Fruit fly (Drosophila melanogaster) whole organism, embryonic: ENCODE data around the gene shi.

Experiments used
- Adf1 ChIP-seq: fragments of 200-800 bp; sonication (Bioruptor generic); IDR thresholded peaks from 2 replicates; pipeline ENCODE4 v1.3.6; 2022; ENCODE audit warnings: missing biosample characterization, missing genetic modification characterization
- Aef1 ChIP-seq: fragments of 200-800 bp; sonication (Bioruptor generic); IDR thresholded peaks from 3 replicates; pipeline ENCODE4 v1.3.6; 2022; ENCODE audit warnings: missing biosample characterization, missing genetic modification characterization
- CG10366 ChIP-seq: fragments of 200-800 bp; sonication (Bioruptor generic); IDR thresholded peaks from 2 replicates; pipeline ENCODE4 v1.3.6; 2022; ENCODE audit warnings: missing biosample characterization, missing genetic modification characterization
- CG10654 ChIP-seq: fragments of 200-800 bp; sonication (Bioruptor generic); optimal IDR thresholded peaks from 2 replicates; lab custom pipeline; 2016; ENCODE audit warnings: missing biosample characterization, missing genetic modification characterization
- CG11695 ChIP-seq: fragments of 200-800 bp; sonication (Bioruptor generic); IDR thresholded peaks from 3 replicates; pipeline ENCODE4 v1.3.6; 2022; ENCODE audit warnings: missing biosample characterization, missing genetic modification characterization
- CG12104 ChIP-seq: fragments of 200-800 bp; sonication (Bioruptor generic); optimal IDR thresholded peaks from 3 replicates; lab custom pipeline; 2016; ENCODE audit warnings: missing biosample characterization, missing genetic modification characterization
- CG12299 ChIP-seq: fragments of 200-800 bp; sonication (Bioruptor generic); optimal IDR thresholded peaks from 2 replicates; lab custom pipeline; 2018; ENCODE audit warnings: missing biosample characterization, mild to moderate bottlenecking, missing genetic modification characterization
- CG12744 ChIP-seq: fragments of 200-800 bp; sonication (Bioruptor generic); optimal IDR thresholded peaks from 2 replicates; lab custom pipeline; 2016; ENCODE audit warnings: missing biosample characterization, missing genetic modification characterization
- CG12942 ChIP-seq: fragments of 200-800 bp; sonication (Bioruptor generic); optimal IDR thresholded peaks from 3 replicates; lab custom pipeline; 2016; ENCODE audit warnings: missing biosample characterization, missing genetic modification characterization
- CG14050 ChIP-seq: fragments of 200-800 bp; sonication (Bioruptor generic); IDR thresholded peaks from 3 replicates; pipeline ENCODE4 v1.3.6; 2022; ENCODE audit warnings: missing biosample characterization, missing genetic modification characterization
- CG14965 ChIP-seq: fragments of 200-800 bp; sonication (Bioruptor generic); optimal IDR thresholded peaks from 2 replicates; lab custom pipeline; 2016; ENCODE audit warnings: missing biosample characterization, missing genetic modification characterization, borderline replicate concordance
- CG16779 ChIP-seq: fragments of 200-800 bp; sonication (Bioruptor generic); IDR thresholded peaks from 2 replicates; pipeline ENCODE4 v1.3.6; 2022; ENCODE audit warnings: missing biosample characterization, missing genetic modification characterization
- CG16813 ChIP-seq: fragments of 200-800 bp; sonication (Bioruptor generic); IDR thresholded peaks from 3 replicates; pipeline ENCODE4 v1.3.6; 2022; ENCODE audit warnings: missing biosample characterization, missing genetic modification characterization; ENCODE audit not compliant: partially characterized antibody
- CG16815 ChIP-seq: fragments of 200-800 bp; sonication (Bioruptor generic); optimal IDR thresholded peaks from 3 replicates; lab custom pipeline; 2017; ENCODE audit warnings: missing biosample characterization, mild to moderate bottlenecking, missing genetic modification characterization
- CG16863 ChIP-seq: fragments of 200-800 bp; sonication (Bioruptor generic); optimal IDR thresholded peaks from 3 replicates; lab custom pipeline; 2016; ENCODE audit warnings: missing biosample characterization, missing genetic modification characterization
- CG17802 ChIP-seq: fragments of 200-800 bp; sonication (Bioruptor generic); optimal IDR thresholded peaks from 2 replicates; lab custom pipeline; 2018; ENCODE audit warnings: missing biosample characterization, mild to moderate bottlenecking, missing genetic modification characterization, moderate library complexity
- CG2129 ChIP-seq: fragments of 200-800 bp; sonication (Bioruptor generic); IDR thresholded peaks from 2 replicates; pipeline ENCODE4 v1.3.6; 2022; ENCODE audit warnings: missing biosample characterization, missing genetic modification characterization; ENCODE audit not compliant: partially characterized antibody
- CG2875 ChIP-seq: fragments of 200-800 bp; sonication (Bioruptor generic); optimal IDR thresholded peaks from 2 replicates; lab custom pipeline; 2017; ENCODE audit warnings: missing biosample characterization, mild to moderate bottlenecking, missing genetic modification characterization, missing genetic modification reagents
- CG30403 ChIP-seq: fragments of 200-800 bp; sonication (Bioruptor generic); optimal IDR thresholded peaks from 3 replicates; lab custom pipeline; 2016; ENCODE audit warnings: missing biosample characterization, missing genetic modification characterization
- CG4328 ChIP-seq: fragments of 200-800 bp; sonication (Bioruptor generic); optimal IDR thresholded peaks from 3 replicates; lab custom pipeline; 2017; ENCODE audit warnings: missing biosample characterization, missing genetic modification reagents, missing genetic modification characterization
- CG4360 ChIP-seq: fragments of 200-800 bp; sonication (Bioruptor generic); IDR thresholded peaks from 2 replicates; pipeline ENCODE4 v1.3.6; 2022; ENCODE audit warnings: missing biosample characterization, missing genetic modification characterization
- CG4820 ChIP-seq: fragments of 200-800 bp; sonication (Bioruptor generic); optimal IDR thresholded peaks from 3 replicates; lab custom pipeline; 2016; ENCODE audit warnings: missing biosample characterization, missing genetic modification characterization
- CG6175 ChIP-seq: fragments of 200-800 bp; sonication (Bioruptor generic); IDR thresholded peaks from 3 replicates; pipeline ENCODE4 v1.3.6; 2022; ENCODE audit warnings: missing biosample characterization, missing genetic modification characterization
- CG7745 ChIP-seq: fragments of 200-800 bp; sonication (Bioruptor generic); optimal IDR thresholded peaks from 2 replicates; lab custom pipeline; 2018; ENCODE audit warnings: missing biosample characterization, mild to moderate bottlenecking, missing genetic modification characterization, moderate library complexity
- CG9797 ChIP-seq: fragments of 200-800 bp; sonication (Bioruptor generic); optimal IDR thresholded peaks from 3 replicates; lab custom pipeline; 2018; ENCODE audit warnings: missing biosample characterization, mild to moderate bottlenecking, missing genetic modification characterization
- Dip3 ChIP-seq: fragments of 200-800 bp; sonication (Bioruptor generic); optimal IDR thresholded peaks from 3 replicates; lab custom pipeline; 2016; ENCODE audit warnings: missing biosample characterization, missing genetic modification characterization
- Dp ChIP-seq: fragments of 200-800 bp; sonication (Bioruptor generic); optimal IDR thresholded peaks from 2 replicates; lab custom pipeline; 2018; ENCODE audit warnings: missing biosample characterization, mild to moderate bottlenecking, missing genetic modification characterization, moderate library complexity
- Dref ChIP-seq: fragments of 200-800 bp; sonication (Bioruptor generic); IDR thresholded peaks from 2 replicates; pipeline ENCODE4 v1.3.6; 2022; ENCODE audit warnings: missing biosample characterization, missing genetic modification characterization
- HLH4C ChIP-seq: fragments of 200-800 bp; sonication (Bioruptor generic); IDR thresholded peaks from 3 replicates; pipeline ENCODE4 v1.3.6; 2022; ENCODE audit warnings: missing biosample characterization, missing genetic modification characterization; ENCODE audit not compliant: partially characterized antibody
- Hand ChIP-seq: fragments of 200-800 bp; sonication (Bioruptor generic); optimal IDR thresholded peaks from 2 replicates; lab custom pipeline; 2017; ENCODE audit warnings: mild to moderate bottlenecking, missing biosample characterization, missing genetic modification reagents, missing genetic modification characterization
- Hr78 ChIP-seq, 2 experiments: fragments of 200-800 bp in 1 of 2; fragments of >200 bp in 1 of 2; sonication (Bioruptor generic) in 1 of 2; optimal IDR thresholded peaks; 2 replicates each; lab custom pipeline; 2017 to 2019; ENCODE audit warnings: missing biosample characterization in 2 of 2, missing genetic modification characterization in 2 of 2, mild to moderate bottlenecking in 1 of 2, moderate library complexity in 1 of 2
- Jarid2 ChIP-seq: fragments of 200-800 bp; sonication (Bioruptor generic); optimal IDR thresholded peaks from 3 replicates; lab custom pipeline; 2017; ENCODE audit warnings: mild to moderate bottlenecking, missing biosample characterization, missing genetic modification reagents, missing genetic modification characterization
- Mes4 ChIP-seq: fragments of 200-800 bp; sonication (Bioruptor generic); optimal IDR thresholded peaks from 2 replicates; lab custom pipeline; 2016; ENCODE audit warnings: missing biosample characterization, missing genetic modification characterization
- Pdp1 ChIP-seq, 2 experiments: fragments of 200-800 bp; sonication (Bioruptor generic); optimal IDR thresholded peaks; 3 replicates each; lab custom pipeline; 2016; ENCODE audit warnings: missing biosample characterization in 2 of 2, missing genetic modification characterization in 2 of 2, mild to moderate bottlenecking in 1 of 2, moderate library complexity in 1 of 2
- Ptx1 ChIP-seq: fragments of 200-800 bp; sonication (Bioruptor generic); IDR thresholded peaks from 2 replicates; pipeline ENCODE4 v1.3.6; 2022; ENCODE audit warnings: missing biosample characterization, missing genetic modification characterization
- aop ChIP-seq: fragments of 200-800 bp; sonication (Bioruptor generic); IDR thresholded peaks from 2 replicates; pipeline ENCODE4 v1.3.6; 2022; ENCODE audit warnings: missing biosample characterization, missing genetic modification characterization
- emc ChIP-seq: fragments of 200-800 bp; sonication (Bioruptor generic); optimal IDR thresholded peaks from 2 replicates; lab custom pipeline; 2016; ENCODE audit warnings: missing biosample characterization, missing genetic modification characterization
- hb ChIP-seq: fragments of 200-800 bp; sonication (Bioruptor generic); IDR thresholded peaks from 3 replicates; pipeline ENCODE4 v1.3.6; 2022; ENCODE audit warnings: missing biosample characterization, missing genetic modification characterization; ENCODE audit not compliant: partially characterized antibody
- ind ChIP-seq: fragments of 200-800 bp; sonication (Bioruptor generic); optimal IDR thresholded peaks from 3 replicates; lab custom pipeline; 2016; ENCODE audit warnings: missing biosample characterization, missing genetic modification characterization
- inv ChIP-seq: fragments of 200-800 bp; sonication (Bioruptor generic); IDR thresholded peaks from 2 replicates; pipeline ENCODE4 v1.3.6; 2022; ENCODE audit warnings: missing biosample characterization, missing genetic modification characterization; ENCODE audit not compliant: partially characterized antibody
- jing ChIP-seq: fragments of 200-800 bp; sonication (Bioruptor generic); optimal IDR thresholded peaks from 2 replicates; lab custom pipeline; 2018; ENCODE audit warnings: missing biosample characterization, mild to moderate bottlenecking, missing genetic modification characterization
- jumu ChIP-seq: fragments of 200-800 bp; sonication (Bioruptor generic); optimal IDR thresholded peaks from 3 replicates; lab custom pipeline; 2016; ENCODE audit warnings: missing biosample characterization, missing genetic modification characterization
- lola ChIP-seq, 3 experiments: fragments of >200 bp in 2 of 3; fragments of 200-800 bp in 1 of 3; sonication (Bioruptor generic) in 1 of 3; optimal IDR thresholded peaks; 2 replicates each; lab custom pipeline; 2017 to 2019; ENCODE audit warnings: missing biosample characterization in 3 of 3, missing genetic modification characterization in 3 of 3, mild to moderate bottlenecking in 1 of 3, moderate library complexity in 1 of 3
- pan ChIP-seq, 4 experiments: fragments of >200 bp in 3 of 4; fragments of 200-800 bp in 1 of 4; sonication (Bioruptor generic) in 1 of 4; optimal IDR thresholded peaks in 3 of 4; IDR thresholded peaks in 1 of 4; 2 replicates each; pipeline versions ENCODE4 v1.3.6 to Lab custom; 2017 to 2022; ENCODE audit warnings: missing biosample characterization in 2 of 4, missing genetic modification characterization in 2 of 4, mixed read lengths in 1 of 4
- repo ChIP-seq: fragments of 200-800 bp; sonication (Bioruptor generic); optimal IDR thresholded peaks from 2 replicates; lab custom pipeline; 2016; ENCODE audit warnings: missing biosample characterization, missing genetic modification characterization
- sens ChIP-seq: fragments of 200-800 bp; sonication (Bioruptor generic); peaks from one replicate; lab custom pipeline; 2016; ENCODE audit warnings: missing biosample characterization, missing genetic modification characterization
- shn ChIP-seq: fragments of 200-800 bp; sonication (Bioruptor generic); optimal IDR thresholded peaks from 3 replicates; lab custom pipeline; 2016; ENCODE audit warnings: missing biosample characterization, missing genetic modification characterization
- slp2 ChIP-seq: fragments of 200-800 bp; sonication (Bioruptor generic); optimal IDR thresholded peaks from 2 replicates; lab custom pipeline; 2016; ENCODE audit warnings: missing biosample characterization, missing genetic modification characterization
- tgo ChIP-seq: fragments of 200-800 bp; sonication (Bioruptor generic); IDR thresholded peaks from 3 replicates; pipeline ENCODE4 v1.3.6; 2022; ENCODE audit warnings: missing biosample characterization, missing genetic modification characterization
- z ChIP-seq: fragments of 200-800 bp; sonication (Bioruptor generic); IDR thresholded peaks from 3 replicates; pipeline ENCODE4 v1.3.6; 2022; ENCODE audit warnings: missing biosample characterization, missing genetic modification characterization
- zen ChIP-seq: fragments of 200-800 bp; sonication (Bioruptor generic); optimal IDR thresholded peaks from 3 replicates; lab custom pipeline; 2018; ENCODE audit warnings: missing biosample characterization, mild to moderate bottlenecking, missing genetic modification characterization, moderate library complexity

shi gene

DNA sequence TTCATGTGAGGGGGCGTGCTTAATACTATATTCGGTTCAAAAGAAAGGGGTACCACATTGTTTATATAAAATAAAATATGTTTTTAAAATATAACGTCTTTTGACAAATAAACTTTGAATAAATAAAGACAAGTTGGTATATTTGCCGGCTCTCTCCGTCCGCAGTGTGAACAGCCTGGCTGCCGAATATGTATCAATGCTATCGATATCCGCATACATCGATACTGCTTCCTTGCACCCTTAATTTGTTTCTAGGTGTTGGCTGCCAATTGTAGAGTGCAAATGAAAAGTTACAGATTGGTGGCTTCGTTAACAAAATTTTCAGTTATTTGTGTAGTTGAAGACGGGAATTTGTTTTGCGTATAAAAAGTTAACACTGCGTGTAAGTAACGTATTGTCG lies 32.0 kb upstream of the shi start, which contains the start of gene Gbeta13F (continued):
- TF ChIP-seq CG2875 (GFP tag; lab: Kevin White, UChicago): no peak
- TF ChIP-seq Jarid2 (GFP tag; lab: Kevin White, UChicago): no peak
- no peak for TF ChIP-seq CG14050 (GFP tag; lab: Robert Waterston, UW)
- TF ChIP-seq CG10654 (GFP tag; lab: Kevin White, UChicago): no peak
- no peak for TF ChIP-seq CG4328 (GFP tag; lab: Kevin White, UChicago)
- no peak for TF ChIP-seq CG10366 (GFP tag; lab: Robert Waterston, UW)
- no peak for TF ChIP-seq Pdp1 (GFP tag; optimal IDR thresholded peaks at IDR 0.05; lab: Kevin White, UChicago)
- no peak for TF ChIP-seq Dp
- no peak for TF ChIP-seq CG12299
- TF ChIP-seq Mes4: no peak
- no peak for TF ChIP-seq CG4820 (GFP tag; lab: Kevin White, UChicago)
- TF ChIP-seq CG30403 (GFP tag; lab: Kevin White, UChicago): no peak
- TF ChIP-seq CG16779 (GFP tag; lab: Robert Waterston, UW): no peak
- TF ChIP-seq CG16863 (GFP tag; lab: Kevin White, UChicago): no peak
- no peak for TF ChIP-seq shn (GFP tag; lab: Kevin White, UChicago)
- TF ChIP-seq tgo (GFP tag; lab: Robert Waterston, UW): no peak
- TF ChIP-seq CG7745 (tag; lab: Kevin White, UChicago): no peak
- TF ChIP-seq pan (optimal IDR thresholded peaks at IDR 0.05; lab: Kevin White, UChicago): no peak
- peak in 1 of 2 experiments; percentile 21 for TF ChIP-seq pan (GFP tag; optimal IDR thresholded peaks at IDR 0.05 in 1 of 2, IDR thresholded peaks at IDR 0.05 in 1 of 2)
- TF ChIP-seq CG16813 (GFP tag; lab: Robert Waterston, UW): peak; percentile 73
- no peak for TF ChIP-seq CG12942 (GFP tag; lab: Kevin White, UChicago)
- no peak for TF ChIP-seq zen (tag; lab: Kevin White, UChicago)
- TF ChIP-seq jumu: no peak
- peak; percentile 84 for TF ChIP-seq Dref (GFP tag; lab: Robert Waterston, UW)
- no peak for TF ChIP-seq Hr78 (GFP tag; optimal IDR thresholded peaks at IDR 0.05; lab: Kevin White, UChicago)
- no peak for TF ChIP-seq repo (GFP tag; lab: Kevin White, UChicago)
- TF ChIP-seq inv (GFP tag; lab: Robert Waterston, UW): peak; percentile 58
- peak; percentile 52; the same call in 2 of the 3 replicates for TF ChIP-seq hb (GFP tag; lab: Robert Waterston, UW)
- TF ChIP-seq CG6175 (GFP tag; lab: Robert Waterston, UW): no peak
- TF ChIP-seq z (GFP tag; lab: Robert Waterston, UW): no peak
- no peak for TF ChIP-seq Aef1 (GFP tag; lab: Robert Waterston, UW)
- TF ChIP-seq CG12744 (GFP tag; lab: Kevin White, UChicago): no peak
- no peak for TF ChIP-seq Hand (GFP tag; lab: Kevin White, UChicago)
- TF ChIP-seq jing: no peak
- TF ChIP-seq sens: peak; percentile 17
- no peak for TF ChIP-seq CG12104 (GFP tag; lab: Kevin White, UChicago)
- no peak for TF ChIP-seq CG4360 (GFP tag; lab: Robert Waterston, UW)
- peak; percentile 69 for TF ChIP-seq CG17802 (tag; lab: Kevin White, UChicago)
- peak; percentile 6 for TF ChIP-seq CG9797 (GFP tag; lab: Kevin White, UChicago)
- TF ChIP-seq ind (GFP tag; lab: Kevin White, UChicago): no peak
- TF ChIP-seq Adf1 (GFP tag; lab: Robert Waterston, UW): no peak
- TF ChIP-seq CG11695: no peak
- no peak; the same call in none of the 2 replicates for TF ChIP-seq CG2129 (GFP tag; lab: Robert Waterston, UW)
- peak; percentile 57 for TF ChIP-seq Ptx1 (GFP tag; lab: Robert Waterston, UW)
- TF ChIP-seq lola (GFP tag; optimal IDR thresholded peaks at IDR 0.05; lab: Kevin White, UChicago): no peak
- no peak for TF ChIP-seq CG16815 (GFP tag; lab: Kevin White, UChicago)
- no peak for TF ChIP-seq Dip3 (GFP tag; lab: Kevin White, UChicago)
- TF ChIP-seq emc (GFP tag; lab: Kevin White, UChicago): no peak
- no peak for TF ChIP-seq slp2 (GFP tag; lab: Kevin White, UChicago)
- peak; percentile 59 for TF ChIP-seq HLH4C (GFP tag; lab: Robert Waterston, UW)
- TF ChIP-seq CG14965: no peak
- no peak for TF ChIP-seq aop
